Fruit fly (Drosophila melanogaster): ENCODE data around the gene stg.

DNA sequence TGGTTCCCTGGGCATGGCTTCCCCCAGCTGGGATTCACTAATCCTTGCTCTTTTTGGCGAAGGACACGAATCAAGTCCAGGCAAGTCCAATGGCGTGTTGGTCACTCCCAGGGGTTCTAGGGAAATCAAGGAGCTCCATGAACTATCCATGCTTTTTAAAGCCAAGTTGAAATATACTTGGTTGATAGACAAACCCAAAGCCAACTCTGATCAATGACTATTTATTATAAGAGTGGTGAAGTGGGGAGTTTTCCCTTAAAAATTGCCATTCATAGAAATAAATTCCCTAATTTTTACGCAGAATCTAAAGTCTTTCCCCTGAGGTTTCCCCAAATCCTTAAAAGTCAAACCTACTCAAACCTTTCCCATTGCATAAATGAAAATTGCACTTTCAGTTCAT lies 41.5 kb upstream of the stg start, which contains the start of gene CG14506:
- TF ChIP-seq CG8478 (optimal IDR thresholded peaks at IDR 0.05) = no peak
- TF ChIP-seq CTCF (optimal IDR thresholded peaks at IDR 0.05) = no peak

Data from S2 (cell line).